Fruit fly (Drosophila melanogaster) whole organism, embryonic: ENCODE results near the gene CG33703.

Source experiments
- CG11696 ChIP-seq: fragments of 200-800 bp; sonication (Bioruptor generic); IDR thresholded peaks from 2 replicates; pipeline ENCODE4 v1.3.6; 2022; ENCODE audit warnings: missing biosample characterization, missing genetic modification characterization
- CG11723 ChIP-seq: fragments of 200-800 bp; sonication (Bioruptor generic); optimal IDR thresholded peaks from 2 replicates; lab custom pipeline; 2017; ENCODE audit warnings: missing biosample characterization, mild to moderate bottlenecking, missing genetic modification characterization
- CG13287 ChIP-seq: fragments of 200-800 bp; sonication (Bioruptor generic); IDR thresholded peaks from 2 replicates; pipeline ENCODE4 v1.3.6; 2022; ENCODE audit warnings: missing biosample characterization, missing genetic modification characterization; ENCODE audit not compliant: partially characterized antibody
- CG13894 ChIP-seq: fragments of 200-800 bp; sonication (Bioruptor generic); optimal IDR thresholded peaks from 3 replicates; lab custom pipeline; 2018; ENCODE audit warnings: missing biosample characterization, mild to moderate bottlenecking, missing genetic modification characterization, moderate library complexity
- CG15269 ChIP-seq: fragments of 200-800 bp; sonication (Bioruptor generic); optimal IDR thresholded peaks from 2 replicates; lab custom pipeline; 2018; ENCODE audit warnings: missing biosample characterization, mild to moderate bottlenecking, missing genetic modification characterization, moderate library complexity
- CG16863 ChIP-seq: fragments of 200-800 bp; sonication (Bioruptor generic); optimal IDR thresholded peaks from 3 replicates; lab custom pipeline; 2016; ENCODE audit warnings: missing biosample characterization, missing genetic modification characterization
- CG2712 ChIP-seq: fragments of 200-800 bp; optimal IDR thresholded peaks from 3 replicates; lab custom pipeline; 2019; ENCODE audit warnings: missing biosample characterization, mild to moderate bottlenecking, missing genetic modification characterization, moderate library complexity
- CG33557 ChIP-seq: fragments of 200-800 bp; sonication (Bioruptor generic); optimal IDR thresholded peaks from 2 replicates; lab custom pipeline; 2019; ENCODE audit warnings: missing biosample characterization, mild to moderate bottlenecking, missing genetic modification characterization, moderate library complexity
- CG4282 ChIP-seq: fragments of 200-800 bp; sonication (Bioruptor generic); optimal IDR thresholded peaks from 2 replicates; lab custom pipeline; 2016; ENCODE audit warnings: missing biosample characterization, missing genetic modification characterization
- CG5180 ChIP-seq: fragments of 200-800 bp; sonication (Bioruptor generic); optimal IDR thresholded peaks from 3 replicates; lab custom pipeline; 2017; ENCODE audit warnings: missing biosample characterization, missing genetic modification characterization, mild to moderate bottlenecking, moderate library complexity, missing genetic modification reagents
- CG6654 ChIP-seq: fragments of 200-800 bp; sonication (Bioruptor generic); optimal IDR thresholded peaks from 2 replicates; lab custom pipeline; 2017; ENCODE audit warnings: missing biosample characterization, mild to moderate bottlenecking, missing genetic modification characterization
- CG7839 ChIP-seq: fragments of 200-800 bp; sonication (Bioruptor generic); optimal IDR thresholded peaks from 3 replicates; lab custom pipeline; 2018; ENCODE audit warnings: missing biosample characterization, mild to moderate bottlenecking, missing genetic modification characterization, moderate library complexity
- CG7987 ChIP-seq: fragments of 200-800 bp; sonication (Bioruptor generic); optimal IDR thresholded peaks from 2 replicates; lab custom pipeline; 2018; ENCODE audit warnings: missing biosample characterization, mild to moderate bottlenecking, missing genetic modification characterization, moderate library complexity
- CG8290 ChIP-seq, 3 experiments: fragments of 200-800 bp; sonication (Bioruptor generic); optimal IDR thresholded peaks; 2 replicates each; lab custom pipeline; 2016 to 2019; ENCODE audit warnings: missing biosample characterization in 3 of 3, missing genetic modification characterization in 3 of 3, mild to moderate bottlenecking in 2 of 3, moderate library complexity in 1 of 3
- Dbx ChIP-seq: fragments of 200-800 bp; sonication (Bioruptor generic); IDR thresholded peaks from 3 replicates; pipeline ENCODE4 v1.3.6; 2022; ENCODE audit warnings: missing biosample characterization, missing genetic modification characterization
- Dip2 ChIP-seq: fragments of 200-800 bp; sonication (Bioruptor generic); IDR thresholded peaks from 2 replicates; pipeline ENCODE4 v1.3.6; 2022; ENCODE audit warnings: missing biosample characterization, missing genetic modification characterization
- Dll ChIP-seq: fragments of 200-800 bp; sonication (Bioruptor generic); IDR thresholded peaks from 4 replicates; pipeline ENCODE4 v1.3.6; 2022; ENCODE audit warnings: missing biosample characterization, missing genetic modification characterization; ENCODE audit not compliant: partially characterized antibody
- E2f2 ChIP-seq: fragments of 200-800 bp; sonication (Bioruptor generic); IDR thresholded peaks from 2 replicates; pipeline ENCODE4 v1.3.6; 2022; ENCODE audit warnings: missing biosample characterization, missing genetic modification characterization
- HHEX ChIP-seq: fragments of 200-800 bp; sonication (Bioruptor generic); optimal IDR thresholded peaks from 3 replicates; lab custom pipeline; 2017; ENCODE audit warnings: missing biosample characterization, mild to moderate bottlenecking, missing genetic modification characterization, missing genetic modification reagents
- Hr39 ChIP-seq: fragments of >200 bp; optimal IDR thresholded peaks from 2 replicates; lab custom pipeline; 2017
- Meics ChIP-seq: fragments of 200-800 bp; sonication (Bioruptor generic); optimal IDR thresholded peaks from 2 replicates; lab custom pipeline; 2017; ENCODE audit warnings: missing biosample characterization, mild to moderate bottlenecking, missing genetic modification characterization
- NFAT ChIP-seq: fragments of 200-800 bp; sonication (Bioruptor generic); IDR thresholded peaks from 2 replicates; pipeline ENCODE4 v1.3.6; 2022; ENCODE audit warnings: missing biosample characterization, missing genetic modification characterization
- Neu2 ChIP-seq: fragments of 200-800 bp; sonication (Bioruptor generic); optimal IDR thresholded peaks from 3 replicates; lab custom pipeline; 2016; ENCODE audit warnings: missing biosample characterization, missing genetic modification characterization, borderline replicate concordance
- Nf-YB ChIP-seq: fragments of 200-800 bp; sonication (Bioruptor generic); optimal IDR thresholded peaks from 3 replicates; lab custom pipeline; 2019; ENCODE audit warnings: missing biosample characterization, mild to moderate bottlenecking, missing genetic modification characterization, moderate library complexity
- Scr ChIP-seq: fragments of 200-800 bp; sonication (Bioruptor generic); IDR thresholded peaks from 2 replicates; pipeline ENCODE4 v1.3.6; 2022; ENCODE audit warnings: missing biosample characterization, missing genetic modification characterization; ENCODE audit not compliant: partially characterized antibody
- Six4 ChIP-seq: fragments of 200-800 bp; sonication (Bioruptor generic); optimal IDR thresholded peaks from 2 replicates; lab custom pipeline; 2016; ENCODE audit warnings: missing biosample characterization, missing genetic modification characterization
- Trl ChIP-seq, 3 experiments: fragments of >200 bp in 2 of 3; fragments of 200-800 bp in 1 of 3; sonication (Bioruptor generic) in 1 of 3; optimal IDR thresholded peaks; 2 replicates in 1 of 3; 3 replicates in 2 of 3; lab custom pipeline; 2016 to 2017; ENCODE audit warnings: missing biosample characterization in 1 of 3, missing genetic modification characterization in 1 of 3
- Xrp1 ChIP-seq: fragments of 200-800 bp; sonication (Bioruptor generic); IDR thresholded peaks from 2 replicates; pipeline ENCODE4 v1.3.6; 2022; ENCODE audit warnings: missing biosample characterization, missing genetic modification characterization
- ato ChIP-seq: fragments of 200-800 bp; sonication (Bioruptor generic); IDR thresholded peaks from 2 replicates; pipeline ENCODE4 v1.3.6; 2022; ENCODE audit warnings: missing biosample characterization, missing genetic modification characterization; ENCODE audit not compliant: partially characterized antibody
- bigmax ChIP-seq: fragments of 200-800 bp; sonication (Bioruptor generic); optimal IDR thresholded peaks from 2 replicates; lab custom pipeline; 2018; ENCODE audit warnings: missing biosample characterization, mild to moderate bottlenecking, missing genetic modification characterization
- bowl ChIP-seq: fragments of 200-800 bp; sonication (Bioruptor generic); IDR thresholded peaks from 2 replicates; pipeline ENCODE4 v1.3.6; 2022; ENCODE audit warnings: missing biosample characterization, missing genetic modification characterization
- bsh ChIP-seq, 2 experiments: fragments of 200-800 bp; sonication (Bioruptor generic); optimal IDR thresholded peaks; 2 replicates each; lab custom pipeline; 2017 to 2018; ENCODE audit warnings: mild to moderate bottlenecking in 2 of 2, missing biosample characterization in 2 of 2, missing genetic modification characterization in 2 of 2, moderate library complexity in 1 of 2
- caup ChIP-seq: fragments of 200-800 bp; sonication (Bioruptor generic); optimal IDR thresholded peaks from 3 replicates; lab custom pipeline; 2017; ENCODE audit warnings: missing biosample characterization, mild to moderate bottlenecking, missing genetic modification characterization, moderate library complexity; ENCODE audit not compliant: severe bottlenecking
- crc ChIP-seq: fragments of 200-800 bp; sonication (Bioruptor generic); optimal IDR thresholded peaks from 2 replicates; lab custom pipeline; 2016; ENCODE audit warnings: missing biosample characterization, missing genetic modification characterization
- cwo ChIP-seq: fragments of 200-800 bp; sonication (Bioruptor generic); optimal IDR thresholded peaks from 3 replicates; lab custom pipeline; 2017; ENCODE audit warnings: missing biosample characterization, missing genetic modification characterization, mild to moderate bottlenecking, moderate library complexity, missing genetic modification reagents
- dm ChIP-seq: fragments of 200-800 bp; sonication (Bioruptor generic); optimal IDR thresholded peaks from 3 replicates; lab custom pipeline; 2016; ENCODE audit warnings: missing biosample characterization, missing genetic modification characterization
- emc ChIP-seq: fragments of 200-800 bp; sonication (Bioruptor generic); optimal IDR thresholded peaks from 2 replicates; lab custom pipeline; 2016; ENCODE audit warnings: missing biosample characterization, missing genetic modification characterization
- gcm ChIP-seq: fragments of 200-800 bp; sonication (Bioruptor generic); optimal IDR thresholded peaks from 2 replicates; lab custom pipeline; 2019; ENCODE audit warnings: missing biosample characterization, mild to moderate bottlenecking, missing genetic modification characterization, moderate library complexity
- gem ChIP-seq: fragments of 200-800 bp; sonication (Bioruptor generic); optimal IDR thresholded peaks from 2 replicates; lab custom pipeline; 2019; ENCODE audit warnings: missing biosample characterization, mild to moderate bottlenecking, missing genetic modification characterization, moderate library complexity
- jumu ChIP-seq: fragments of 200-800 bp; sonication (Bioruptor generic); optimal IDR thresholded peaks from 3 replicates; lab custom pipeline; 2016; ENCODE audit warnings: missing biosample characterization, missing genetic modification characterization
- ken ChIP-seq: fragments of 200-800 bp; sonication (Bioruptor generic); IDR thresholded peaks from 3 replicates; pipeline ENCODE4 v1.3.6; 2022; ENCODE audit warnings: missing biosample characterization, missing genetic modification characterization
- lmd ChIP-seq: fragments of 200-800 bp; sonication (Bioruptor generic); IDR thresholded peaks from 2 replicates; pipeline ENCODE4 v1.3.6; 2022; ENCODE audit warnings: missing biosample characterization, missing genetic modification characterization
- nau ChIP-seq: fragments of 200-800 bp; sonication (Bioruptor generic); optimal IDR thresholded peaks from 3 replicates; lab custom pipeline; 2017; ENCODE audit warnings: missing biosample characterization, mild to moderate bottlenecking, missing genetic modification characterization, missing genetic modification reagents
- pan ChIP-seq, 4 experiments: fragments of >200 bp in 3 of 4; fragments of 200-800 bp in 1 of 4; sonication (Bioruptor generic) in 1 of 4; optimal IDR thresholded peaks in 3 of 4; IDR thresholded peaks in 1 of 4; 2 replicates each; pipeline versions ENCODE4 v1.3.6 to Lab custom; 2017 to 2022; ENCODE audit warnings: missing biosample characterization in 2 of 4, missing genetic modification characterization in 2 of 4, mixed read lengths in 1 of 4
- sd ChIP-seq: fragments of 200-800 bp; sonication (Bioruptor generic); optimal IDR thresholded peaks from 3 replicates; lab custom pipeline; 2018; ENCODE audit warnings: missing biosample characterization, mild to moderate bottlenecking, missing genetic modification characterization, moderate library complexity
- sens ChIP-seq: fragments of 200-800 bp; sonication (Bioruptor generic); peaks from one replicate; lab custom pipeline; 2016; ENCODE audit warnings: missing biosample characterization, missing genetic modification characterization
- ssp ChIP-seq: fragments of 200-800 bp; sonication (Bioruptor generic); IDR thresholded peaks from 2 replicates; pipeline ENCODE4 v1.3.6; 2022; ENCODE audit warnings: missing biosample characterization, missing genetic modification characterization

CG33703 gene

DNA sequence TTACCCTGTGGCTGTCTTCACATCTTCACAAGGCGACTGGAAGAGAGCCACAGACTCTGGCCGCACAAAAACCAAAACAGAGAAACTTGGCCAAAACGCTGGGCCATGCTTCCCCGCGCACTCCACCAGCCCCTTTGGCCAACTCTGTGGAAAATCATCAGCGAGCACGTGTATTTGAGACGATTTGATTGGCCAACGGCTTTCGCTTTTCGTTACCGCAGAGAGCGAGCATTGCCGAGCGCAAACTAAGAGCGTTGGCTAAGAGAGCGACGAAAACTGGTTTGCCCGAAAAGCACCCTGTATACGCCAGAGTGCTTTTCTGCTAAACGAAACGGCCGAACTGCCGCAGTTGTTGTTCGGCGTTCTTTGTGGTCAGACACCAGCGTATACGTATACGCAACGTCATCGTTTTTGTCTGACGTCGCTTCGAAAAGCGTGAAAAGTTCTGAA is 34.4 kb upstream of the CG33703 start, which contains the start of gene CG42673 (continued):
- TF ChIP-seq Nf-YB (peak; percentile 98), jumu (GFP tag; lab: Kevin White, UChicago) (no peak), lmd (GFP tag; lab: Robert Waterston, UW) (no peak), gem (tag; lab: Kevin White, UChicago) (no peak), CG6654 (GFP tag; lab: Kevin White, UChicago) (no peak), CG33557 (GFP tag; lab: Kevin White, UChicago) (no peak), CG7839 (tag; lab: Kevin White, UChicago) (no peak), caup (GFP tag; lab: Kevin White, UChicago) (peak; percentile 11), NFAT (GFP tag; lab: Robert Waterston, UW) (0 out of 2 replicates have a peak, but pooled peaks have one; percentile 31), CG11723 (GFP tag; lab: Kevin White, UChicago) (no peak), Neu2 (no peak), CG11696 (GFP tag; lab: Robert Waterston, UW) (no peak; the same call in 1 of the 2 replicates), ken (0 out of 3 replicates have a peak, but pooled peaks have one; percentile 20), Hr39 (lab: Kevin White, UChicago) (no peak), cwo (GFP tag; lab: Kevin White, UChicago) (peak; percentile 99), CG15269 (tag; lab: Kevin White, UChicago) (no peak), Dbx (GFP tag; lab: Robert Waterston, UW) (peak; percentile 49; the same call in 1 of the 3 replicates), ato (GFP tag; lab: Robert Waterston, UW) (0 out of 2 replicates have a peak, but pooled peaks have one; percentile 33), CG13287 (GFP tag; lab: Robert Waterston, UW) (peak; percentile 62), dm (peak; percentile 70), Dip2 (no peak), emc (GFP tag; lab: Kevin White, UChicago) (no peak), sd (tag; lab: Kevin White, UChicago) (peak; percentile 14), HHEX (no peak), Trl (optimal IDR thresholded peaks at IDR 0.05; lab: Kevin White, UChicago) (peak; percentile 86 to 89), Trl (GFP tag; optimal IDR thresholded peaks at IDR 0.05; lab: Kevin White, UChicago) (peak; percentile 15), Xrp1 (GFP tag; lab: Robert Waterston, UW) (0 out of 2 replicates have a peak, but pooled peaks have one; percentile 5), Scr (GFP tag; lab: Robert Waterston, UW) (0 out of 2 replicates have a peak, but pooled peaks have one; percentile 18), CG2712 (tag; lab: Kevin White, UChicago) (no peak), CG7987 (GFP tag; lab: Kevin White, UChicago) (peak; percentile 8), CG13894 (tag; lab: Kevin White, UChicago) (peak; percentile 31), Meics (GFP tag; lab: Kevin White, UChicago) (peak; percentile 9), pan (optimal IDR thresholded peaks at IDR 0.05; lab: Kevin White, UChicago) (no peak), pan (GFP tag; optimal IDR thresholded peaks at IDR 0.05 in 1 of 2, IDR thresholded peaks at IDR 0.05 in 1 of 2) (no peak), CG4282 (GFP tag; lab: Kevin White, UChicago) (no peak), Six4 (GFP tag; lab: Kevin White, UChicago) (no peak), CG5180 (GFP tag; lab: Kevin White, UChicago) (peak; percentile 5), bowl (peak; percentile 22; the same call in 1 of the 2 replicates), CG16863 (GFP tag; lab: Kevin White, UChicago) (no peak), Dll (peak; percentile 56; the same call in 2 of the 4 replicates), bigmax (no peak), ssp (GFP tag; lab: Robert Waterston, UW) (no peak), CG8290 (GFP tag; optimal IDR thresholded peaks at IDR 0.05; lab: Kevin White, UChicago) (no peak), CG8290 (tag; optimal IDR thresholded peaks at IDR 0.05; lab: Kevin White, UChicago) (peak in 1 of 2 experiments; percentile 19), E2f2 (0 out of 2 replicates have a peak, but pooled peaks have one; percentile 13), sens (peak; percentile 17), nau (GFP tag; lab: Kevin White, UChicago) (peak; percentile 27), crc (GFP tag; lab: Kevin White, UChicago) (no peak), gcm (GFP tag; lab: Kevin White, UChicago) (peak; percentile 28), bsh (GFP tag; optimal IDR thresholded peaks at IDR 0.05; lab: Kevin White, UChicago) (peak; percentile 21 to 33)
